Fruit fly (Drosophila melanogaster): ENCODE data around the gene CG5866.

Gene CG5866

DNA sequence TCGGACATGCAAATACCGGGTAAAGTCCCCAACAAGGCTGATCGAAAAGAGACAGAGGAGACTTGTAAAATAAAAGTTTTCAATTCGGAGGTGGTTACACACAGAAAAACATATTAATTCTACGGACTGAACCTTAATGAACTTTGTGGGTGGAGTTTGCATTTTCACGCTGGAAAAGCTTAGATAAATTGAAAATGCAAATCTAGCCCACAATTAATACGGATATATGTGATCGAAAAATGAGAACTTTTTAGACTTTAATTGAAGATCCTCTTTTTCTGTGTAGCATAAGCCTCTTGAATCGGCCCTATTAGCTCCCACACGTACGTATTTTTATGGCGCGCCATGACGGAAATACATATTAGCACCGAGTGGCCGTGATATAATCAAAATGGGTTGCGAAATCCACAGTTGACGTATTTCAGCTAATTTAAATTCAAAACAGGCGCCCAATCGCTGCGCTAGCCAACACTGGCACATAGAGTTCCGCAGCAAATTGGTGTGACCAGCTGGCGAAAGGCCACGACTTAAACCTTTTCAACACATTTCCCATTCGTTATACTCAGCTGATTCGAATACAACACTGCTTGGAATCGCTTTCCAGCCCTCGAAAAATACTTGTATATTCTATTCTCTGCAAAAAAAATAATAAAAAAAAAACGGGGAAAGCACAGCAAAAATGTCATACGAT, 30.1 kb upstream of the CG5866 start (continued):
- TF ChIP-seq CG11696 (GFP tag; IDR thresholded peaks at IDR 0.05) (0 out of 2 replicates have a peak, but pooled peaks have one; percentile 39), Deaf1 (tag; optimal IDR thresholded peaks at IDR 0.05) (peak; percentile 18), CG4360 (GFP tag; IDR thresholded peaks at IDR 0.05) (peak; percentile 24; the same call in 1 of the 2 replicates), Atf6 (GFP tag; IDR thresholded peaks at IDR 0.05) (peak; percentile 80), dati (GFP tag; IDR thresholded peaks at IDR 0.05) (no peak; the same call in 1 of the 2 replicates), zen (tag; optimal IDR thresholded peaks at IDR 0.05) (peak; percentile 21), CG6765 (GFP tag; optimal IDR thresholded peaks at IDR 0.05) (peak; percentile 67), CG10462 (GFP tag; optimal IDR thresholded peaks at IDR 0.05) (no peak), esg (GFP tag; conservative IDR thresholded peaks at IDR 0.05) (peak; percentile 48; the same call in 1 of the 2 replicates), chinmo (GFP tag; IDR thresholded peaks at IDR 0.05; ENCODE audit: partially characterized antibody) (no peak; the same call in 3 of the 4 replicates), CG11247 (GFP tag; IDR thresholded peaks at IDR 0.05) (peak; percentile 64), crol (GFP tag; IDR thresholded peaks at IDR 0.05) (no peak), disco-r (GFP tag; optimal IDR thresholded peaks at IDR 0.05) (no peak), zen2 (GFP tag; IDR thresholded peaks at IDR 0.05; ENCODE audit: partially characterized antibody) (no peak), cg (GFP tag; optimal IDR thresholded peaks at IDR 0.05) (no peak), zf30C (GFP tag; optimal IDR thresholded peaks at IDR 0.05) (no peak), CG17385 (GFP tag; optimal IDR thresholded peaks at IDR 0.05) (peak; percentile 3), CG43689 (GFP tag; IDR thresholded peaks at IDR 0.05) (no peak), CG12391 (tag; optimal IDR thresholded peaks at IDR 0.05) (peak; percentile 56), CG9797 (GFP tag; optimal IDR thresholded peaks at IDR 0.05) (peak; percentile 93), Tbp (GFP tag; optimal IDR thresholded peaks at IDR 0.05) (no peak), hth (optimal IDR thresholded peaks at IDR 0.05) (no peak), jumu (GFP tag; optimal IDR thresholded peaks at IDR 0.05) (peak; percentile 67), CG6854 (GFP tag; optimal IDR thresholded peaks at IDR 0.05) (peak; percentile 60), CG10366 (GFP tag; IDR thresholded peaks at IDR 0.05) (peak; percentile 46; the same call in 1 of the 2 replicates), so (GFP tag; IDR thresholded peaks at IDR 0.05) (no peak), CG10267 (tag; optimal IDR thresholded peaks at IDR 0.05) (peak; percentile 98), CG31365 (tag; optimal IDR thresholded peaks at IDR 0.05) (peak; percentile 63), Oaz (GFP tag; IDR thresholded peaks at IDR 0.05) (peak; percentile 65), slbo (GFP tag; IDR thresholded peaks at IDR 0.05) (peak; percentile 58), CG18764 (GFP tag; optimal IDR thresholded peaks at IDR 0.05) (peak; percentile 4), gce (GFP tag; IDR thresholded peaks at IDR 0.05) (peak; percentile 46; the same call in 1 of the 3 replicates), pzg (GFP tag; optimal IDR thresholded peaks at IDR 0.05) (peak; percentile 96), CG14441 (GFP tag; IDR thresholded peaks at IDR 0.05) (peak; percentile 63), aop (GFP tag; IDR thresholded peaks at IDR 0.05) (0 out of 2 replicates have a peak, but pooled peaks have one; percentile 45), Neu2 (GFP tag; optimal IDR thresholded peaks at IDR 0.05; ENCODE audit: borderline replicate concordance) (no peak), YL-1 (GFP tag; optimal IDR thresholded peaks at IDR 0.05) (peak; percentile 74), CG1647 (GFP tag; optimal IDR thresholded peaks at IDR 0.05) (peak; percentile 64), kni (GFP tag; optimal IDR thresholded peaks at IDR 0.05) (no peak), Six4 (GFP tag; optimal IDR thresholded peaks at IDR 0.05) (no peak), tin (GFP tag; optimal IDR thresholded peaks at IDR 0.05) (peak; percentile 69), CG33213 (GFP tag; optimal IDR thresholded peaks at IDR 0.05) (peak; percentile 78), NfI (GFP tag; optimal IDR thresholded peaks at IDR 0.05) (peak; percentile 61), CG31224 (GFP tag; IDR thresholded peaks at IDR 0.05) (no peak), stc (GFP tag; IDR thresholded peaks at IDR 0.05) (0 out of 2 replicates have a peak, but pooled peaks have one; percentile 15), sim (GFP tag; IDR thresholded peaks at IDR 0.05) (no peak), tio (GFP tag; optimal IDR thresholded peaks at IDR 0.05) (peak; percentile 51), CG15011 (GFP tag; optimal IDR thresholded peaks at IDR 0.05) (peak; percentile 52), crp (GFP tag; optimal IDR thresholded peaks at IDR 0.05) (peak; percentile 91 to 99), E2f2 (GFP tag; IDR thresholded peaks at IDR 0.05) (peak; percentile 98)
